Fruit fly (Drosophila melanogaster) whole organism: ENCODE results near the gene CG32295.

Source experiments
- CG8478 ChIP-seq: fragments of >200 bp; optimal IDR thresholded peaks from 2 replicates; lab custom pipeline; 2018; ENCODE audit warnings: inconsistent platforms
- Dll ChIP-seq: fragments of >200 bp; optimal IDR thresholded peaks from 2 replicates; lab custom pipeline; 2017
- EcR ChIP-seq, 2 experiments: fragments of >200 bp; optimal IDR thresholded peaks; 2 replicates each; lab custom pipeline; 2017; ENCODE audit warnings: missing biosample characterization in 2 of 2, missing genetic modification characterization in 2 of 2, missing genetic modification reagents in 2 of 2
- pan ChIP-seq: fragments of >200 bp; optimal IDR thresholded peaks from 2 replicates; lab custom pipeline; 2017
- psq ChIP-seq: fragments of >200 bp; optimal IDR thresholded peaks from 2 replicates; lab custom pipeline; 2017
- usp ChIP-seq: fragments of >200 bp; optimal IDR thresholded peaks from 2 replicates; lab custom pipeline; 2017; ENCODE audit warnings: missing biosample characterization, missing genetic modification characterization, mixed read lengths

Gene CG32295

DNA sequence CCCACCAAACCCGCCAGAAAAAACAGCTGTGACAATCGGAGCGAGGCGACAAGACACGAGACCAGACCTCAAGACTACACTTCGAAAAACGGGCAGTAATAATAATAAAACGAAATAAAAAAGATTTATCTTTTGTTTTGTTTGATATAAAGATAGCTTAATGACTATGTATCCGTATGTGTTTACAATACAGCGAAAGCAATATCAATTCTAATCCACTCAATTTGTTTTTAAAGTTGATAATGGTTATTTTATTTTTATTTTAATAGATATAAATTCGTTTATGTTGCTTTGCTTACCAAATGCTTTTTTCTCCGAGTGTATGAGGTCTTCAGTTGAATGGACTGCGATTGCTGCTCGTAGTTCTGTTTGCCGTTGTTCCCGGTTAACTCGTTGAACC, 47.5 kb downstream of the CG32295 start:
- TF ChIP-seq EcR (GFP tag; optimal IDR thresholded peaks at IDR 0.05; lab: Kevin White, UChicago): peak in 1 of 2 experiments; percentile 79
- no peak for TF ChIP-seq Dll

DNA sequence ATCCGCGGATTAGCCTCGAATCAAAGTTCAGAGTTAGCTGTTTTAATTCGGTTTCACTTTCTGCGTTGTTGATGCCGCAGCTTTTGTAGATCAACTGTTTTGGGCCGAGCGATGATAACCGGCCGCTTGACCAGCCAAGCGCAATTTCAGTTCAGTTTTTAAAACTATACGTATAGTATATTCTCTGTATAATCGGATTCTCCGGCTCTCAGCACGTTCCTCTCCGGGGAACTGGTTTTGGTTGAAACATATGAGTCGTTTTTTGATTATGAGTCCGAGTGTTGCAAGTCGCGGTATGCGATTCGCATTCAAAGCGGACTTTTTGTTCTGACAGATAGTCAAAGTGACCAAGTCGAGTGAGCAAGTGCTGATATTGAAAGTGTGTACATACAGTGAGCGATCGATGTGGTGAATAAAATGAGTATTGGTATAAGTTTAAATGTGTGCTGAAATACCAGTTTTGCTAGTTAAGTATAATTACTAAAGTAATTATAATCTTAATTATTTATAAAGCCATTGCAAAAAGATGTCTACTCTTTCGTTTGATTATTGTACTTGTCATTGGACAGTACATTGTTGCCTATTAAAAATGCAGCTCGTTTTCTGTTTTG, 48.3 kb downstream of the CG32295 start, which contains the start of gene Cyp4d20:
Cyp4d20 (minus strand) TSS at position 100 of the 611 bp plus-strand sequence.
- TF ChIP-seq usp (GFP tag; lab: Kevin White, UChicago): no peak
- TF ChIP-seq Dll: no peak
- no peak for TF ChIP-seq EcR (GFP tag; optimal IDR thresholded peaks at IDR 0.05; lab: Kevin White, UChicago)
- TF ChIP-seq psq: no peak
- TF ChIP-seq CG8478 (lab: Kevin White, UChicago): no peak
- TF ChIP-seq pan (lab: Kevin White, UChicago): no peak

DNA sequence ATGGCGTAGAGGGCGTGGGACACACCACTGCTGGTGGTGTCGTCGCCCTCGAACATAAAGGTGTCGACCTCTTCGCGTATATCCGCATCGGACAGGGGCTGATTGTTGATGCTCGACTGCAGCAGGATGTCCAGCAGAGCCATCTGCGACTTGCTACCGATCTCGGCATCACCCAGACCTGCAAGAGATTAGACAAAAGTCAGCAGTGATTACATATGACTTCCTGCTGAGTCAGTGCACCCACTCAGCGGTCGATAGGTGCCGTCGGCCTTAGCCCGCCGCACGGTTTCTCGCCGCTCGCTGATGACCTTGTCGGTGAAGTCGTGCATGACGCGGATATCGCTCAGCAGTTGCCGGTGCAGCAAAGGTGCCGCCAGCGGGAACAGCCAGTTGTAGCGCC, 49.8 kb downstream of the CG32295 start:
- TF ChIP-seq CG8478 (lab: Kevin White, UChicago) (no peak), usp (GFP tag; lab: Kevin White, UChicago) (no peak), EcR (GFP tag; optimal IDR thresholded peaks at IDR 0.05; lab: Kevin White, UChicago) (no peak), psq (no peak), pan (lab: Kevin White, UChicago) (no peak), Dll (no peak)
